Worm (Caenorhabditis elegans): ENCODE results near the gene ZC132.3.

ce11 chrV:4303793-4304192, 4.2 kb upstream of the ZC132.3 start:
- TF ChIP-seq arid-1 (GFP tag; conservative IDR thresholded peaks at IDR 0.05) (no peak), lsy-2 (tag; optimal IDR thresholded peaks at IDR 0.05) (no peak), lin-38 (GFP tag; IDR thresholded peaks at IDR 0.05) (no peak), madf-9 (GFP tag; conservative IDR thresholded peaks at IDR 0.05) (no peak), nhr-76 (tag; optimal IDR thresholded peaks at IDR 0.05) (no peak), egl-27 (tag; optimal IDR thresholded peaks at IDR 0.05) (no peak), lin-13 (GFP tag; optimal IDR thresholded peaks at IDR 0.05) (no peak), hlh-30 (tag; optimal IDR thresholded peaks at IDR 0.05; ENCODE audit: insufficient read depth) (no peak), ama-1 (optimal IDR thresholded peaks at IDR 0.05) (no peak), ZK546.5 (tag; optimal IDR thresholded peaks at IDR 0.05) (no peak), F37D6.2 (tag; optimal IDR thresholded peaks at IDR 0.05) (no peak), pqm-1 (tag; optimal IDR thresholded peaks at IDR 0.05) (no peak), Y105C5A.15 (GFP tag; IDR thresholded peaks at IDR 0.05) (no peak)

All from whole organism, L4 larva.